Worm (Caenorhabditis elegans) whole organism, L1 larva: ENCODE data around the gene cku-80.

Experiments
- Y116A8C.19 ChIP-seq: sonication (generic microtip); optimal IDR thresholded peaks from 2 replicates; lab custom pipeline; 2016; ENCODE audit warnings: missing compliant biosample characterization, missing genetic modification characterization, borderline replicate concordance
- ama-1 ChIP-seq: fragments of 150-350 bp; optimal IDR thresholded peaks from 2 replicates; lab custom pipeline; 2014
- ceh-63 ChIP-seq: fragments of 200-800 bp; sonication (Bioruptor generic); optimal IDR thresholded peaks from 2 replicates; lab custom pipeline; 2018; ENCODE audit warnings: mild to moderate bottlenecking, missing genetic modification characterization, missing compliant biosample characterization
- ces-1 ChIP-seq: fragments of 150-350 bp; optimal IDR thresholded peaks from 2 replicates; lab custom pipeline; 2014; ENCODE audit warnings: missing biosample characterization, missing genetic modification reagents, missing genetic modification characterization
- dsc-1 ChIP-seq: sonication (generic microtip); optimal IDR thresholded peaks from 2 replicates; lab custom pipeline; 2016; ENCODE audit warnings: mild to moderate bottlenecking, missing genetic modification characterization, missing compliant biosample characterization
- efl-1 ChIP-seq, 4 experiments: fragments of 150-350 bp; optimal IDR thresholded peaks in 3 of 4; peaks in 1 of 4; 1 replicate in 1 of 4; 2 replicates in 3 of 4; lab custom pipeline; 2014; ENCODE audit warnings: missing biosample characterization in 2 of 4, missing genetic modification characterization in 2 of 4, missing genetic modification reagents in 2 of 4
- egl-13 ChIP-seq: sonication (generic microtip); optimal IDR thresholded peaks from 2 replicates; lab custom pipeline; 2016; ENCODE audit warnings: missing genotype, missing genetic modification reagents, missing genetic modification characterization, missing compliant biosample characterization
- egl-27 ChIP-seq, 2 experiments: fragments of 150-350 bp in 1 of 2; sonication (generic microtip); optimal IDR thresholded peaks; 3 replicates each; lab custom pipeline; 2017 to 2018; ENCODE audit warnings: missing biosample characterization in 2 of 2, missing genetic modification characterization in 2 of 2, missing genetic modification reagents in 2 of 2
- fkh-8 ChIP-seq: sonication (generic microtip); optimal IDR thresholded peaks from 2 replicates; lab custom pipeline; 2016; ENCODE audit warnings: mild to moderate bottlenecking, missing genetic modification characterization, missing compliant biosample characterization
- hlh-4 ChIP-seq: sonication (generic microtip); optimal IDR thresholded peaks from 2 replicates; lab custom pipeline; 2016; ENCODE audit warnings: mild to moderate bottlenecking, missing genetic modification characterization, missing compliant biosample characterization
- hpl-2 ChIP-seq: fragments of 150-350 bp; optimal IDR thresholded peaks from 2 replicates; lab custom pipeline; 2014; ENCODE audit warnings: missing biosample characterization, missing genetic modification reagents, missing genetic modification characterization
- isw-1 ChIP-seq: fragments of 200-800 bp; sonication (Bioruptor generic); IDR thresholded peaks from 2 replicates; pipeline ENCODE4 v1.3.6; 2022; ENCODE audit warnings: missing genetic modification characterization, missing compliant biosample characterization
- jun-1 ChIP-seq: fragments of 150-350 bp; optimal IDR thresholded peaks from 2 replicates; lab custom pipeline; 2014; ENCODE audit warnings: missing biosample characterization, missing genetic modification reagents, missing genetic modification characterization
- lin-13 ChIP-seq: fragments of 150-350 bp; optimal IDR thresholded peaks from 2 replicates; lab custom pipeline; 2014; ENCODE audit warnings: missing biosample characterization, missing genetic modification reagents, missing genetic modification characterization
- lin-14 ChIP-seq: fragments of 200-800 bp; sonication (Bioruptor generic); optimal IDR thresholded peaks from 2 replicates; lab custom pipeline; 2018; ENCODE audit warnings: mild to moderate bottlenecking, missing genetic modification characterization, moderate library complexity, missing compliant biosample characterization
- lin-35 ChIP-seq, 2 experiments: fragments of 150-350 bp; optimal IDR thresholded peaks; 2 replicates each; lab custom pipeline; 2014; ENCODE audit warnings: missing biosample characterization in 2 of 2, missing genetic modification characterization in 2 of 2, missing genetic modification reagents in 2 of 2
- lin-39 ChIP-seq: fragments of 150-350 bp; optimal IDR thresholded peaks from 2 replicates; lab custom pipeline; 2014; ENCODE audit warnings: missing biosample characterization, missing genetic modification reagents, missing genetic modification characterization
- mab-9 ChIP-seq: fragments of 200-800 bp; sonication (Bioruptor generic); IDR thresholded peaks from 2 replicates; pipeline ENCODE4 v1.3.6; 2022; ENCODE audit warnings: missing genetic modification reagents, missing genetic modification characterization, missing compliant biosample characterization
- mep-1 ChIP-seq: fragments of 150-350 bp; optimal IDR thresholded peaks from 2 replicates; lab custom pipeline; 2014; ENCODE audit warnings: missing biosample characterization, missing genetic modification characterization
- nhr-12 ChIP-seq: sonication (generic microtip); optimal IDR thresholded peaks from 2 replicates; lab custom pipeline; 2017; ENCODE audit warnings: missing biosample characterization, missing genetic modification characterization
- nhr-19 ChIP-seq: fragments of 200-800 bp; sonication (Bioruptor generic); conservative IDR thresholded peaks from 2 replicates; pipeline ENCODE4 v1.3.6; 2022; ENCODE audit warnings: missing genetic modification characterization, missing compliant biosample characterization
- nhr-28 ChIP-seq: fragments of 150-350 bp; optimal IDR thresholded peaks from 2 replicates; lab custom pipeline; 2014; ENCODE audit warnings: missing biosample characterization, missing genetic modification characterization
- nhr-71 ChIP-seq: sonication (generic microtip); optimal IDR thresholded peaks from 2 replicates; lab custom pipeline; 2016; ENCODE audit warnings: mild to moderate bottlenecking, missing genetic modification characterization, moderate library complexity, missing compliant biosample characterization
- nhr-84 ChIP-seq: sonication (generic microtip); optimal IDR thresholded peaks from 2 replicates; lab custom pipeline; 2017; ENCODE audit warnings: missing biosample characterization, missing genetic modification characterization
- pag-3 ChIP-seq: sonication (generic microtip); optimal IDR thresholded peaks from 2 replicates; lab custom pipeline; 2017; ENCODE audit warnings: missing genetic modification characterization, mild to moderate bottlenecking, missing compliant biosample characterization, antibody characterized with exemption, borderline replicate concordance; ENCODE audit not compliant: insufficient read depth
- rnt-1 ChIP-seq: sonication (generic microtip); optimal IDR thresholded peaks from 2 replicates; lab custom pipeline; 2016; ENCODE audit warnings: mild to moderate bottlenecking, missing genetic modification characterization, moderate library complexity, missing compliant biosample characterization
- snpc-4 ChIP-seq: fragments of 150-350 bp; optimal IDR thresholded peaks from 2 replicates; lab custom pipeline; 2014; ENCODE audit warnings: missing biosample characterization, missing genetic modification characterization
- sptf-1 ChIP-seq: fragments of 150-350 bp; optimal IDR thresholded peaks from 2 replicates; lab custom pipeline; 2014; ENCODE audit warnings: missing biosample characterization, missing genetic modification characterization
- sup-37 ChIP-seq: fragments of 200-800 bp; sonication (Bioruptor generic); optimal IDR thresholded peaks from 2 replicates; lab custom pipeline; 2018; ENCODE audit warnings: mild to moderate bottlenecking, missing genetic modification characterization, missing compliant biosample characterization
- tbx-2 ChIP-seq: sonication (generic microtip); optimal IDR thresholded peaks from 2 replicates; lab custom pipeline; 2016; ENCODE audit warnings: missing genetic modification characterization, missing compliant biosample characterization
- unc-62 ChIP-seq: fragments of 150-350 bp; optimal IDR thresholded peaks from 2 replicates; lab custom pipeline; 2014; ENCODE audit warnings: missing biosample characterization, missing genetic modification reagents, missing genetic modification characterization
- zag-1 ChIP-seq: fragments of 150-350 bp; optimal IDR thresholded peaks from 2 replicates; lab custom pipeline; 2014; ENCODE audit warnings: missing biosample characterization, missing genetic modification characterization

The cku-80 gene

ce11 chrIII:4428797-4429196 lies 9.1 kb downstream of the cku-80 start:
- TF ChIP-seq efl-1 (optimal IDR thresholded peaks at IDR 0.05; lab: Kevin White, UChicago) (peak in 1 of 2 experiments; percentile 10), efl-1 (GFP tag; optimal IDR thresholded peaks at IDR 0.05 in 1 of 2; lab: Kevin White, UChicago) (peak in 1 of 2 experiments; percentile 63), Y116A8C.19 (tag; lab: Kevin White, UChicago) (no peak), lin-35 (GFP tag; optimal IDR thresholded peaks at IDR 0.05; lab: Kevin White, UChicago) (peak in 1 of 2 experiments; percentile 13), hpl-2 (no peak), snpc-4 (peak; percentile 22), rnt-1 (tag; lab: Kevin White, UChicago) (peak; percentile 28)
- TF ChIP-seq, all 84 proteins: peak for 4

- TF ChIP-seq tbx-2 (tag; lab: Kevin White, UChicago) = no peak
Measured at ce11 chrIII:4429402-4429801, 9.8 kb downstream of the cku-80 start, which contains the start of gene C28A5.6. C28A5.6 (minus strand) TSS chrIII:4429502.

- no peak for TF ChIP-seq sup-37 (GFP tag; lab: Kevin White, UChicago)
- TF ChIP-seq ceh-63 (GFP tag; lab: Kevin White, UChicago) = peak; percentile 27
Measured at ce11 chrIII:4434294-4434781, 14.7 kb downstream of the cku-80 start, which contains the start of gene C28A5.1. C28A5.1 (minus strand) TSS chrIII:4434344.

- TF ChIP-seq efl-1 (optimal IDR thresholded peaks at IDR 0.05; lab: Kevin White, UChicago) (no peak), efl-1 (GFP tag; optimal IDR thresholded peaks at IDR 0.05 in 1 of 2; lab: Kevin White, UChicago) (peak in 1 of 2 experiments; percentile 59), tbx-2 (tag; lab: Kevin White, UChicago) (no peak)
Measured at ce11 chrIII:4435262-4435661, 15.6 kb downstream of the cku-80 start.

- TF ChIP-seq efl-1 (optimal IDR thresholded peaks at IDR 0.05; lab: Kevin White, UChicago) (no peak), efl-1 (GFP tag; optimal IDR thresholded peaks at IDR 0.05 in 1 of 2; lab: Kevin White, UChicago) (peak in 1 of 2 experiments; percentile 29), nhr-28 (no peak)
- TF ChIP-seq, all 84 proteins: peak for 1
Measured at ce11 chrIII:4439493-4439983, 19.9 kb downstream of the cku-80 start, which contains the start of gene C28A5.2. C28A5.2 (minus strand) TSS chrIII:4439543.

ce11 chrIII:4441781-4442180 lies 22.1 kb downstream of the cku-80 start, which contains the start of gene nex-3:
nex-3 (plus strand) TSS chrIII:4442081.
- TF ChIP-seq lin-14 (GFP tag; lab: Kevin White, UChicago) = no peak
- no peak for TF ChIP-seq ces-1
- TF ChIP-seq zag-1 (tag; lab: Kevin White, UChicago) = no peak
- TF ChIP-seq pag-3 = no peak
- TF ChIP-seq efl-1 (optimal IDR thresholded peaks at IDR 0.05; lab: Kevin White, UChicago) = no peak
- peak in 1 of 2 experiments; percentile 76 for TF ChIP-seq efl-1 (GFP tag; optimal IDR thresholded peaks at IDR 0.05 in 1 of 2; lab: Kevin White, UChicago)
- TF ChIP-seq sup-37 (GFP tag; lab: Kevin White, UChicago) = no peak
- TF ChIP-seq tbx-2 (tag; lab: Kevin White, UChicago) = no peak

- TF ChIP-seq mep-1 (tag; lab: Kevin White, UChicago) (no peak), efl-1 (optimal IDR thresholded peaks at IDR 0.05; lab: Kevin White, UChicago) (no peak), efl-1 (GFP tag; optimal IDR thresholded peaks at IDR 0.05 in 1 of 2; lab: Kevin White, UChicago) (peak in 1 of 2 experiments; percentile 43), ama-1 (lab: Kevin White, UChicago) (no peak), sptf-1 (tag; lab: Kevin White, UChicago) (no peak)
Measured at ce11 chrIII:4444492-4444891, 24.8 kb downstream of the cku-80 start.

ce11 chrIII:4448029-4448428 lies 28.4 kb downstream of the cku-80 start:
- no peak for TF ChIP-seq mab-9 (GFP tag; lab: Robert Waterston, UW)
- no peak for TF ChIP-seq nhr-19
- no peak for TF ChIP-seq isw-1 (GFP tag; lab: Robert Waterston, UW)
- no peak for TF ChIP-seq nhr-28
- no peak for TF ChIP-seq egl-27 (tag; optimal IDR thresholded peaks at IDR 0.05; lab: Kevin White, UChicago)
- no peak for TF ChIP-seq nhr-12 (tag; lab: Kevin White, UChicago)
- TF ChIP-seq fkh-8 = no peak
- TF ChIP-seq dsc-1 = no peak
- TF ChIP-seq sup-37 (GFP tag; lab: Kevin White, UChicago) = no peak
- no peak for TF ChIP-seq egl-13 (tag; lab: Kevin White, UChicago)
- no peak for TF ChIP-seq jun-1 (tag; lab: Kevin White, UChicago)
- TF ChIP-seq hlh-4 = no peak
- no peak for TF ChIP-seq lin-13
- TF ChIP-seq lin-39 = no peak
- TF ChIP-seq nhr-84 (tag; lab: Kevin White, UChicago) = no peak
- no peak for TF ChIP-seq nhr-71 (tag; lab: Kevin White, UChicago)
- no peak for TF ChIP-seq unc-62 (GFP tag; lab: Kevin White, UChicago)
